Fruit fly (Drosophila melanogaster) whole organism, embryonic: ENCODE data around the gene Pde6.

Source experiments
- Asciz ChIP-seq: fragments of 200-800 bp; sonication (Bioruptor generic); optimal IDR thresholded peaks from 2 replicates; lab custom pipeline; 2017; ENCODE audit warnings: missing biosample characterization, mild to moderate bottlenecking, missing genetic modification characterization, missing genetic modification reagents
- Awh ChIP-seq: fragments of 200-800 bp; sonication (Bioruptor generic); IDR thresholded peaks from 2 replicates; pipeline ENCODE4, ENCODE4 v1.3.6; 2022; ENCODE audit warnings: missing biosample characterization, missing genetic modification characterization
- BEAF-32 ChIP-seq: fragments of 200-800 bp; sonication (Bioruptor generic); optimal IDR thresholded peaks from 3 replicates; lab custom pipeline; 2017; ENCODE audit warnings: missing biosample characterization, missing genetic modification characterization, mild to moderate bottlenecking, moderate library complexity, missing genetic modification reagents
- Bgb ChIP-seq: fragments of 200-800 bp; sonication (Bioruptor generic); IDR thresholded peaks from 2 replicates; pipeline ENCODE4 v1.3.6; 2022; ENCODE audit warnings: missing biosample characterization, missing genetic modification characterization; ENCODE audit not compliant: partially characterized antibody
- C15 ChIP-seq: fragments of 200-800 bp; sonication (Bioruptor generic); IDR thresholded peaks from 3 replicates; pipeline ENCODE4 v1.3.6; 2022; ENCODE audit warnings: missing biosample characterization, missing genetic modification characterization
- CG1024 ChIP-seq: fragments of 200-800 bp; sonication (Bioruptor generic); IDR thresholded peaks from 2 replicates; pipeline ENCODE4 v1.3.6; 2022; ENCODE audit warnings: missing biosample characterization, missing genetic modification characterization
- CG11504 ChIP-seq: fragments of 200-800 bp; sonication (Bioruptor generic); optimal IDR thresholded peaks from 3 replicates; lab custom pipeline; 2019; ENCODE audit warnings: missing biosample characterization, mild to moderate bottlenecking, missing genetic modification characterization, moderate library complexity
- CG1529 ChIP-seq: fragments of 200-800 bp; sonication (Bioruptor generic); optimal IDR thresholded peaks from 3 replicates; lab custom pipeline; 2018; ENCODE audit warnings: missing biosample characterization, missing genetic modification characterization
- CG18619 ChIP-seq: fragments of 200-800 bp; sonication (Bioruptor generic); optimal IDR thresholded peaks from 3 replicates; lab custom pipeline; 2017; ENCODE audit warnings: missing biosample characterization, mild to moderate bottlenecking, missing genetic modification characterization
- CG2116 ChIP-seq: fragments of 200-800 bp; sonication (Bioruptor generic); optimal IDR thresholded peaks from 3 replicates; lab custom pipeline; 2018; ENCODE audit warnings: missing biosample characterization, mild to moderate bottlenecking, missing genetic modification characterization
- CG34422 ChIP-seq: fragments of 200-800 bp; sonication (Bioruptor generic); IDR thresholded peaks from 3 replicates; pipeline ENCODE4 v1.3.6; 2022; ENCODE audit warnings: missing biosample characterization, missing genetic modification characterization
- CG3838 ChIP-seq: fragments of 200-800 bp; sonication (Bioruptor generic); optimal IDR thresholded peaks from 3 replicates; lab custom pipeline; 2016; ENCODE audit warnings: missing biosample characterization, missing genetic modification characterization
- CG3847 ChIP-seq: fragments of 200-800 bp; sonication (Bioruptor generic); IDR thresholded peaks from 2 replicates; pipeline ENCODE4 v1.3.6; 2022; ENCODE audit warnings: missing biosample characterization, missing genetic modification characterization
- CG43689 ChIP-seq: fragments of 200-800 bp; sonication (Bioruptor generic); IDR thresholded peaks from 2 replicates; pipeline ENCODE4 v1.3.6; 2022; ENCODE audit warnings: missing biosample characterization, missing genetic modification characterization
- CG5245 ChIP-seq: fragments of 200-800 bp; sonication (Bioruptor generic); optimal IDR thresholded peaks from 3 replicates; lab custom pipeline; 2016; ENCODE audit warnings: missing biosample characterization, missing genetic modification characterization
- CG7839 ChIP-seq: fragments of 200-800 bp; sonication (Bioruptor generic); optimal IDR thresholded peaks from 3 replicates; lab custom pipeline; 2018; ENCODE audit warnings: missing biosample characterization, mild to moderate bottlenecking, missing genetic modification characterization, moderate library complexity
- CG8281 ChIP-seq: fragments of 200-800 bp; sonication (Bioruptor generic); optimal IDR thresholded peaks from 2 replicates; lab custom pipeline; 2018; ENCODE audit warnings: missing biosample characterization, mild to moderate bottlenecking, missing genetic modification characterization, moderate library complexity
- CG9932 ChIP-seq: fragments of 200-800 bp; sonication (Bioruptor generic); IDR thresholded peaks from 2 replicates; pipeline ENCODE4 v1.3.6; 2022; ENCODE audit warnings: missing biosample characterization, missing genetic modification characterization
- Camta ChIP-seq: fragments of 200-800 bp; sonication (Bioruptor generic); optimal IDR thresholded peaks from 2 replicates; lab custom pipeline; 2016; ENCODE audit warnings: missing biosample characterization, missing genetic modification characterization
- Deaf1 ChIP-seq: fragments of 200-800 bp; optimal IDR thresholded peaks from 3 replicates; lab custom pipeline; 2019; ENCODE audit warnings: missing biosample characterization, mild to moderate bottlenecking, missing genetic modification characterization, moderate library complexity
- Ets97D ChIP-seq: fragments of 200-800 bp; sonication (Bioruptor generic); optimal IDR thresholded peaks from 3 replicates; lab custom pipeline; 2016; ENCODE audit warnings: missing biosample characterization, missing genetic modification characterization
- HmgZ ChIP-seq: fragments of 200-800 bp; sonication (Bioruptor generic); optimal IDR thresholded peaks from 2 replicates; lab custom pipeline; 2018; ENCODE audit warnings: missing biosample characterization, mild to moderate bottlenecking, missing genetic modification characterization
- Mad ChIP-seq: fragments of 200-800 bp; sonication (Bioruptor generic); optimal IDR thresholded peaks from 2 replicates; lab custom pipeline; 2016; ENCODE audit warnings: missing biosample characterization, missing genetic modification characterization
- Max ChIP-seq: fragments of 200-800 bp; sonication (Bioruptor generic); optimal IDR thresholded peaks from 2 replicates; lab custom pipeline; 2016; ENCODE audit warnings: missing biosample characterization, mild to moderate bottlenecking, missing genetic modification characterization
- Myb ChIP-seq: fragments of 200-800 bp; sonication (Bioruptor generic); optimal IDR thresholded peaks from 2 replicates; lab custom pipeline; 2016; ENCODE audit warnings: missing biosample characterization, missing genetic modification characterization
- NC2β ChIP-seq: fragments of 200-800 bp; sonication (Bioruptor generic); optimal IDR thresholded peaks from 2 replicates; lab custom pipeline; 2016; ENCODE audit warnings: missing biosample characterization, missing genetic modification characterization
- NFAT ChIP-seq: fragments of 200-800 bp; sonication (Bioruptor generic); IDR thresholded peaks from 2 replicates; pipeline ENCODE4 v1.3.6; 2022; ENCODE audit warnings: missing biosample characterization, missing genetic modification characterization
- Six4 ChIP-seq: fragments of 200-800 bp; sonication (Bioruptor generic); optimal IDR thresholded peaks from 2 replicates; lab custom pipeline; 2016; ENCODE audit warnings: missing biosample characterization, missing genetic modification characterization
- Stat92E ChIP-seq, 3 experiments: fragments of >200 bp in 2 of 3; fragments of 200-800 bp in 1 of 3; sonication (Bioruptor generic) in 1 of 3; optimal IDR thresholded peaks; 2 replicates each; lab custom pipeline; 2017 to 2019; ENCODE audit warnings: missing biosample characterization in 3 of 3, missing genetic modification characterization in 3 of 3, mild to moderate bottlenecking in 1 of 3, moderate library complexity in 1 of 3
- Taf1 ChIP-seq: fragments of 200-800 bp; sonication (Bioruptor generic); IDR thresholded peaks from 2 replicates; pipeline ENCODE4 v1.3.6; 2022; ENCODE audit warnings: missing biosample characterization, missing genetic modification characterization
- ase ChIP-seq: fragments of 200-800 bp; sonication (Bioruptor generic); IDR thresholded peaks from 3 replicates; pipeline ENCODE4 v1.3.6; 2022; ENCODE audit warnings: missing biosample characterization, missing genetic modification characterization
- bbx ChIP-seq: fragments of 200-800 bp; sonication (Bioruptor generic); IDR thresholded peaks from 2 replicates; pipeline ENCODE4 v1.3.6; 2022; ENCODE audit warnings: missing biosample characterization, missing genetic modification characterization; ENCODE audit not compliant: partially characterized antibody
- btn ChIP-seq: fragments of 200-800 bp; sonication (Bioruptor generic); optimal IDR thresholded peaks from 2 replicates; lab custom pipeline; 2016; ENCODE audit warnings: missing biosample characterization, missing genetic modification characterization
- cato ChIP-seq: fragments of 200-800 bp; sonication (Bioruptor generic); optimal IDR thresholded peaks from 2 replicates; lab custom pipeline; 2016; ENCODE audit warnings: missing biosample characterization, missing genetic modification characterization, borderline replicate concordance
- chif ChIP-seq, 2 experiments: fragments of 200-800 bp; sonication (Bioruptor generic); optimal IDR thresholded peaks; 3 replicates each; lab custom pipeline; 2016; ENCODE audit warnings: missing biosample characterization in 2 of 2, missing genetic modification characterization in 2 of 2
- corto ChIP-seq: fragments of 200-800 bp; sonication (Bioruptor generic); optimal IDR thresholded peaks from 2 replicates; lab custom pipeline; 2016; ENCODE audit warnings: missing biosample characterization, mild to moderate bottlenecking, missing genetic modification characterization, moderate library complexity
- croc ChIP-seq: fragments of 200-800 bp; sonication (Bioruptor generic); conservative IDR thresholded peaks from 3 replicates; pipeline ENCODE4 v1.3.6; 2022; ENCODE audit warnings: missing biosample characterization, missing genetic modification characterization
- gcm2 ChIP-seq: fragments of 200-800 bp; sonication (Bioruptor generic); optimal IDR thresholded peaks from 2 replicates; lab custom pipeline; 2016; ENCODE audit warnings: missing biosample characterization, missing genetic modification characterization
- kah ChIP-seq: fragments of 200-800 bp; sonication (Bioruptor generic); optimal IDR thresholded peaks from 2 replicates; lab custom pipeline; 2018; ENCODE audit warnings: missing biosample characterization, mild to moderate bottlenecking, missing genetic modification characterization
- kay ChIP-seq: fragments of 200-800 bp; sonication (Bioruptor generic); optimal IDR thresholded peaks from 2 replicates; lab custom pipeline; 2016; ENCODE audit warnings: missing biosample characterization, missing genetic modification characterization
- lbe ChIP-seq: fragments of 200-800 bp; sonication (Bioruptor generic); optimal IDR thresholded peaks from 2 replicates; lab custom pipeline; 2016; ENCODE audit warnings: missing biosample characterization, mild to moderate bottlenecking, missing genetic modification characterization
- prd ChIP-seq, 3 experiments: fragments of >200 bp in 2 of 3; fragments of 200-800 bp in 1 of 3; sonication (Bioruptor generic) in 1 of 3; optimal IDR thresholded peaks in 2 of 3; IDR thresholded peaks in 1 of 3; 2 replicates in 2 of 3; 3 replicates in 1 of 3; pipeline versions ENCODE4 v1.3.6 to Lab custom; 2017 to 2022; ENCODE audit warnings: missing biosample characterization in 1 of 3, missing genetic modification characterization in 1 of 3
- psq ChIP-seq: fragments of 200-800 bp; sonication (Bioruptor generic); optimal IDR thresholded peaks from 2 replicates; lab custom pipeline; 2017; ENCODE audit warnings: missing biosample characterization, missing genetic modification characterization
- pzg ChIP-seq: fragments of 200-800 bp; sonication (Bioruptor generic); optimal IDR thresholded peaks from 3 replicates; lab custom pipeline; 2018; ENCODE audit warnings: missing biosample characterization, mild to moderate bottlenecking, missing genetic modification characterization, moderate library complexity
- ssp ChIP-seq: fragments of 200-800 bp; sonication (Bioruptor generic); IDR thresholded peaks from 2 replicates; pipeline ENCODE4 v1.3.6; 2022; ENCODE audit warnings: missing biosample characterization, missing genetic modification characterization
- tin ChIP-seq: fragments of 200-800 bp; sonication (Bioruptor generic); optimal IDR thresholded peaks from 3 replicates; lab custom pipeline; 2016; ENCODE audit warnings: missing biosample characterization, missing genetic modification characterization
- wek ChIP-seq: fragments of 200-800 bp; sonication (Bioruptor generic); optimal IDR thresholded peaks from 3 replicates; lab custom pipeline; 2018; ENCODE audit warnings: missing biosample characterization, mild to moderate bottlenecking, missing genetic modification characterization, moderate library complexity

Pde6 gene

DNA sequence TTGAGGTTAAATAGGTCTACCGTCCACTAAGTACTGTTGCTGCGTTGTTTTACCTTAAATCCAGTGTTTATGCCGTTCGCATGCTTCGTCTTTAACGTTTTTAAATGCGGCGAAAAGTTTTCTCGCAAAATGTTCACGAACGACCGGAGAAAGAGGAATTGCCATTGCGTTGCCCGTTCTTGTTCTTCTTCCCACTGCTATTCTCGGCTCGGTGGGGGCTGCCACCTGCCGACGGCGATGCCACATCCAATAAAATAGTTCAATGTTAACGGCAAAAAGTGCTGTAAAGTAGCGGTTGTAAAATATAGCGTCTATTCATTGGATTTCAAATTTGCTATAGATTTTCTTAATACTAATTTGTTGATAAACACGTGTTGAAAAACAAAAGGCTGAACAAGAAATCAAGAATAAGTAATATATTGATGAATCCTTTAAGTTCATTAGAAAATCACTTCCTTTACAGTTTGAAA is 17.6 kb upstream of the Pde6 start, which contains the start of gene CG7987 (continued):
- no peak for TF ChIP-seq btn (GFP tag; lab: Kevin White, UChicago)
- TF ChIP-seq bbx = peak; percentile 19; the same call in 1 of the 2 replicates
- TF ChIP-seq wek (GFP tag; lab: Kevin White, UChicago) = no peak
- TF ChIP-seq Myb (GFP tag; lab: Kevin White, UChicago) = peak; percentile 96
- no peak for TF ChIP-seq Taf1 (GFP tag; lab: Robert Waterston, UW)
- peak; percentile 87 for TF ChIP-seq Ets97D (GFP tag; lab: Kevin White, UChicago)
- peak; percentile 73 for TF ChIP-seq pzg (GFP tag; lab: Kevin White, UChicago)
- TF ChIP-seq NFAT (GFP tag; lab: Robert Waterston, UW) = peak; percentile 27; the same call in 1 of the 2 replicates
- TF ChIP-seq psq (GFP tag; lab: Kevin White, UChicago) = peak; percentile 97
- peak; percentile 17 for TF ChIP-seq BEAF-32 (GFP tag; lab: Kevin White, UChicago)
- peak; percentile 29 for TF ChIP-seq CG2116
- no peak for TF ChIP-seq CG43689
- TF ChIP-seq Asciz = no peak
- no peak for TF ChIP-seq NC2β (GFP tag; lab: Kevin White, UChicago)
- TF ChIP-seq HmgZ (tag; lab: Kevin White, UChicago) = peak; percentile 49
- TF ChIP-seq kah (GFP tag; lab: Kevin White, UChicago) = peak; percentile 78
- TF ChIP-seq Camta (GFP tag; lab: Kevin White, UChicago) = no peak

DNA sequence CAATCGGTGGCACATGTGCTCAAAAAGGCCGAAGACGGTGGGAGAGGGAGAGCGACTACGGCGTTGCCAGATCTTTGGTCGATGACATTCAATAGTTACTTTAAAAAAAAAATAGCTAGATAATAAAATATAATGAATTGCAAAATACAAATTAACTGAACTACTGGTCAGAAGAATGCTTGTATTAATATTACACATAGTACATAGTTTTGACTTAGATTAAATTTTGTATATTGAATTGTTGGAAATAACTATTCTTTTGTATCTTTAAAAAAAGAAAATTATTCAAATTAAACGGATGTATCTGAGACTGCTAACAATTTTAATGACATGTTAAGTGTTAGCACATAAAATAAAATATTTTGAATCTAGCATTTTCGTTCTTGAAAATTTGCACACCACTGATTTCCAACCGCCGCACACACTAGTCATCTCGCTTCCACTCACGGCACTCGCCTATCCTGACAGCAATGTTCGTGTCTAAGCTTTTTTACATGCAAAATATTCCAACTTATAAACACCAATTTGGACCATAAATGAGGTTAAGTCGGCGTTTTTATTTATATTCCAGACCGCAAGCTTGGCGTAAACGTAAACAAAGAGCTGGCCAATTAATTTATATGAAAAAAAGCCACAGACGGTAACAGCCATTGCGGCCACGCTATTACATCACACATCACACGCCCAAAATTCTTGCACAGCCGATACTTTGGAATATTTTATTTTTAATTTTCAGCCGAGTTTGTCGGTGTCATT is 17.0 kb upstream of the Pde6 start:
- TF ChIP-seq CG1024 (no peak; the same call in 1 of the 2 replicates), C15 (GFP tag; lab: Robert Waterston, UW) (no peak), Six4 (GFP tag; lab: Kevin White, UChicago) (peak; percentile 59), lbe (no peak), croc (peak; percentile 33; the same call in 2 of the 3 replicates), CG11504 (tag; lab: Kevin White, UChicago) (peak; percentile 85), cato (GFP tag; lab: Kevin White, UChicago) (peak; percentile 74), Mad (GFP tag; lab: Kevin White, UChicago) (peak; percentile 52), Bgb (GFP tag; lab: Robert Waterston, UW) (no peak), CG1529 (GFP tag; lab: Kevin White, UChicago) (peak; percentile 44), Deaf1 (tag; lab: Kevin White, UChicago) (peak; percentile 56), ssp (GFP tag; lab: Robert Waterston, UW) (peak; percentile 53), kay (GFP tag; lab: Kevin White, UChicago) (peak; percentile 53), CG8281 (tag; lab: Kevin White, UChicago) (peak; percentile 39), Max (GFP tag; lab: Kevin White, UChicago) (peak; percentile 29), CG18619 (GFP tag; lab: Kevin White, UChicago) (peak; percentile 70), CG5245 (GFP tag; lab: Kevin White, UChicago) (peak; percentile 14), chif (GFP tag; optimal IDR thresholded peaks at IDR 0.05; lab: Kevin White, UChicago) (peak in 1 of 2 experiments; percentile 52), gcm2 (GFP tag; lab: Kevin White, UChicago) (peak; percentile 36), Stat92E (GFP tag; optimal IDR thresholded peaks at IDR 0.05; lab: Kevin White, UChicago) (no peak), ase (GFP tag; lab: Robert Waterston, UW) (no peak), corto (GFP tag; lab: Kevin White, UChicago) (no peak), CG7839 (tag; lab: Kevin White, UChicago) (peak; percentile 81), CG34422 (GFP tag; lab: Robert Waterston, UW) (no peak), CG9932 (peak; percentile 80), prd (optimal IDR thresholded peaks at IDR 0.05; lab: Kevin White, UChicago) (no peak), prd (GFP tag; IDR thresholded peaks at IDR 0.05; lab: Robert Waterston, UW) (peak; percentile 79; the same call in 2 of the 3 replicates), psq (GFP tag; lab: Kevin White, UChicago) (peak; percentile 92), CG3838 (GFP tag; lab: Kevin White, UChicago) (peak; percentile 23), tin (peak; percentile 66), CG3847 (GFP tag; lab: Robert Waterston, UW) (peak; percentile 69), Awh (no peak), HmgZ (tag; lab: Kevin White, UChicago) (peak; percentile 32)
